Fruit fly (Drosophila melanogaster) whole organism, pupa: Measurements from ENCODE around the gene CG8461.

Experiments used
- CG10348 ChIP-seq: fragments of 200-800 bp; sonication (Bioruptor generic); IDR thresholded peaks from 2 replicates; pipeline ENCODE4 v1.3.6; 2022; ENCODE audit warnings: missing biosample characterization, missing genetic modification characterization
- CG12605 ChIP-seq: fragments of 200-800 bp; sonication (Bioruptor generic); IDR thresholded peaks from 2 replicates; pipeline ENCODE4 v1.3.6; 2022; ENCODE audit warnings: missing biosample characterization, missing genetic modification characterization
- CG13204 ChIP-seq: fragments of 200-800 bp; sonication (Bioruptor generic); optimal IDR thresholded peaks from 2 replicates; lab custom pipeline; 2018; ENCODE audit warnings: missing biosample characterization, mild to moderate bottlenecking, missing genetic modification characterization, moderate library complexity
- CG14655 ChIP-seq: fragments of 200-800 bp; sonication (Bioruptor generic); optimal IDR thresholded peaks from 3 replicates; lab custom pipeline; 2017; ENCODE audit warnings: mild to moderate bottlenecking, missing biosample characterization, missing genetic modification reagents, missing genetic modification characterization
- CG15710 ChIP-seq: fragments of 200-800 bp; sonication (Bioruptor generic); optimal IDR thresholded peaks from 2 replicates; lab custom pipeline; 2018; ENCODE audit warnings: missing biosample characterization, mild to moderate bottlenecking, missing genetic modification characterization, moderate library complexity
- CG17806 ChIP-seq: fragments of 200-800 bp; sonication (Bioruptor generic); optimal IDR thresholded peaks from 2 replicates; lab custom pipeline; 2018; ENCODE audit warnings: missing biosample characterization, mild to moderate bottlenecking, missing genetic modification characterization, moderate library complexity
- CG32121 ChIP-seq: fragments of 200-800 bp; sonication (Bioruptor generic); IDR thresholded peaks from 2 replicates; pipeline ENCODE4 v1.3.6; 2022; ENCODE audit warnings: missing biosample characterization, missing genetic modification characterization
- CG34367 ChIP-seq: fragments of 200-800 bp; sonication (Bioruptor generic); optimal IDR thresholded peaks from 2 replicates; lab custom pipeline; 2018; ENCODE audit warnings: missing biosample characterization, mild to moderate bottlenecking, missing genetic modification characterization
- CG4496 ChIP-seq: fragments of 200-800 bp; sonication (Bioruptor generic); IDR thresholded peaks from 3 replicates; pipeline ENCODE4 v1.3.6; 2022; ENCODE audit warnings: missing biosample characterization, missing genetic modification characterization
- CG8159 ChIP-seq: fragments of 200-800 bp; sonication (Bioruptor generic); optimal IDR thresholded peaks from 3 replicates; lab custom pipeline; 2018; ENCODE audit warnings: missing biosample characterization, mild to moderate bottlenecking, missing genetic modification characterization, moderate library complexity
- CG8301 ChIP-seq: fragments of 200-800 bp; sonication (Bioruptor generic); optimal IDR thresholded peaks from 2 replicates; lab custom pipeline; 2018; ENCODE audit warnings: missing biosample characterization, mild to moderate bottlenecking, missing genetic modification characterization
- CG9948 ChIP-seq: fragments of 200-800 bp; sonication (Bioruptor generic); optimal IDR thresholded peaks from 2 replicates; lab custom pipeline; 2018; ENCODE audit warnings: missing biosample characterization, mild to moderate bottlenecking, missing genetic modification characterization, moderate library complexity
- D1 ChIP-seq: fragments of 200-800 bp; sonication (Bioruptor generic); optimal IDR thresholded peaks from 2 replicates; lab custom pipeline; 2018; ENCODE audit warnings: missing biosample characterization, mild to moderate bottlenecking, missing genetic modification characterization, moderate library complexity
- EcR ChIP-seq: fragments of 200-800 bp; sonication (Bioruptor generic); optimal IDR thresholded peaks from 3 replicates; lab custom pipeline; 2019; ENCODE audit warnings: missing biosample characterization, missing genetic modification characterization, mild to moderate bottlenecking, moderate library complexity, missing genetic modification reagents
- Ets98B ChIP-seq: fragments of 200-800 bp; sonication (Bioruptor generic); IDR thresholded peaks from 2 replicates; pipeline ENCODE4 v1.3.6; 2022; ENCODE audit warnings: missing biosample characterization, missing genetic modification characterization
- Pif1A ChIP-seq: fragments of 200-800 bp; sonication (Bioruptor generic); optimal IDR thresholded peaks from 3 replicates; lab custom pipeline; 2016; ENCODE audit warnings: missing biosample characterization, missing genetic modification characterization
- Pif1B ChIP-seq: fragments of 200-800 bp; sonication (Bioruptor generic); optimal IDR thresholded peaks from 3 replicates; lab custom pipeline; 2016; ENCODE audit warnings: missing biosample characterization, missing genetic modification characterization
- Snoo ChIP-seq: fragments of 200-800 bp; sonication (Bioruptor generic); optimal IDR thresholded peaks from 3 replicates; lab custom pipeline; 2017; ENCODE audit warnings: missing biosample characterization, mild to moderate bottlenecking, missing genetic modification characterization, inconsistent platforms
- fd96Ca ChIP-seq: fragments of 200-800 bp; sonication (Bioruptor generic); IDR thresholded peaks from 3 replicates; pipeline ENCODE4 v1.3.6; 2022; ENCODE audit warnings: missing biosample characterization, missing genetic modification characterization
- gl ChIP-seq: fragments of 200-800 bp; sonication (Bioruptor generic); optimal IDR thresholded peaks from 2 replicates; lab custom pipeline; 2018; ENCODE audit warnings: missing biosample characterization, mild to moderate bottlenecking, missing genetic modification characterization
- rn ChIP-seq: fragments of 200-800 bp; sonication (Bioruptor generic); IDR thresholded peaks from 2 replicates; pipeline ENCODE4 v1.3.6; 2022; ENCODE audit warnings: missing biosample characterization, missing genetic modification characterization

The CG8461 gene

DNA sequence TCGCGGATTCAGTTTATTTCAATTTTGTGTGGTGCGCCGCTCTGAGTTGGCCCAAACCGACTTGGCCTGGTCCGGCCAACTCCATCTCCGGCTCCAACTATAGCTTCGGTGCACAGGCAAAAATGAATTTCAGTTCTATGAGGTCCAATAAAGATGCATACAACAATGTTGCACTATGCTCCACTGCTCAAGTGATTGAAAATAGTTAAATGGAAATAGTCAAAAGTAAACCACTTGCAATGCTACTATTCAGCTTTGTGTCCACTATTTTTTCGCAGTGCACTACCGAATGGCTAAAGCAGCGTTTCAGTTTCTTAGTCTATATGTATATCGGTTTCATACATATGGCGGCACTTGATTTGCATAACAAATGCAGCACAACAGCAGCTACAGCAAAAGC, 37.2 kb downstream of the CG8461 start:
- TF ChIP-seq Snoo (tag; lab: Kevin White, UChicago) (peak; percentile 14), CG14655 (peak; percentile 87), CG4496 (GFP tag; lab: Robert Waterston, UW) (peak; percentile 94), CG8301 (tag; lab: Kevin White, UChicago) (peak; percentile 91), Pif1B (GFP tag; lab: Kevin White, UChicago) (peak; percentile 61), CG9948 (tag; lab: Kevin White, UChicago) (peak; percentile 50), CG10348 (GFP tag; lab: Robert Waterston, UW) (peak; percentile 88), EcR (GFP tag; lab: Kevin White, UChicago) (no peak), Pif1A (GFP tag; lab: Kevin White, UChicago) (peak; percentile 70), CG17806 (peak; percentile 70), D1 (tag; lab: Kevin White, UChicago) (no peak), CG12605 (GFP tag; lab: Robert Waterston, UW) (peak; percentile 71), rn (GFP tag; lab: Robert Waterston, UW) (peak; percentile 90), CG34367 (peak; percentile 18), CG13204 (GFP tag; lab: Kevin White, UChicago) (no peak), CG8159 (tag; lab: Kevin White, UChicago) (peak; percentile 59), CG15710 (tag; lab: Kevin White, UChicago) (peak; percentile 42), Ets98B (GFP tag; lab: Robert Waterston, UW) (peak; percentile 93), CG32121 (GFP tag; lab: Robert Waterston, UW) (peak; percentile 89), gl (tag; lab: Kevin White, UChicago) (no peak), fd96Ca (GFP tag; lab: Robert Waterston, UW) (peak; percentile 96)

DNA sequence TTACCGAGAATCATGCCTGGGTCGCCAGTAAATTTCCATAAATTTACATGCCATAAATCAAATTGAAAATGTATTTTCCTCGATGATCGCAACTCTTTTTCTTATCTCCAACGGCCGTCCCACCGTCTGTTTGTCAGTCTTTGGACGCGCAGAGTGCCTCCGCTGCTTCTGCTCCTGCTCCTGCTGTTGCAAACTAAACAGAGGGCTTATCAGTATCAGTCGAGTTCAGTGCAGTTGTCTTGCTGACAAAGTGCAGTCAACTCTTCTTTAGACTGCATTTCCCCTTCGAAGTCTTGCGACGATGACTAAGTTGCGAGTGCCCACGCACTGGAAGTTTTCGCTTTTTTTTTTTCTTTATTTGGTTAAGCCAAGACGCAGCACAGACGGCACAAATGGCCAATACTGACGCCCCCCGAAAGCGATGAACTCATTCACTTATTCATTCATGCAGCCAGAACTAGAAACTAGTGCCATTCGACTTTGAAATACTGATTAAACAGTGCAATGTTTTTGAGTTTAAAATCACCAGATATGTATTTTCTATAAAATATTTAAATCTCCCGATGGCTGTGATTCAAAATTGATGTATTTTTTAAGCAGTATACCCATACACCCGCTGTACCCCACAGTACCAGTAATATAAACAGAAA, 39.2 kb downstream of the CG8461 start:
- TF ChIP-seq EcR (GFP tag; lab: Kevin White, UChicago) (peak; percentile 89), gl (tag; lab: Kevin White, UChicago) (no peak), CG9948 (tag; lab: Kevin White, UChicago) (no peak), CG15710 (tag; lab: Kevin White, UChicago) (peak; percentile 6), CG13204 (GFP tag; lab: Kevin White, UChicago) (no peak), CG4496 (GFP tag; lab: Robert Waterston, UW) (no peak), CG17806 (no peak)

DNA sequence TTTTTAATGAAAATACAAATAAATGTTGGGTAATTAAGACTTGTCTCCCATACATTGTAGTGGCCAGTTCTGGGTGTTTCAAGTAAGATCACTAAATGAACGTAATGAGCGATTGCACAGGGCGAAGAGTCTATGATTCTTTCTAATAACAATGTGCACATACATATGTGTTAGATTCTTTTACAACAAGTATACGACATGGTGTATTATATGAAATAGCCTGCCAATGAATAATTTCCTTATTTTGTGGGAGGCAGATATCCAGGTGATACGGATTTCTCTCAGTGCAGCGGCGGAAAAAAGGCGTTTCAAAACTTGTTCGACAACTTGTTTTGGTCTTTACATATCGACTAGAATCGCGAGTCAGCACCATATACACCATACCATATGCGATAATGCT, 39.9 kb downstream of the CG8461 start:
- peak; percentile 86 for TF ChIP-seq CG8301 (tag; lab: Kevin White, UChicago)
- TF ChIP-seq CG12605 (GFP tag; lab: Robert Waterston, UW): peak; percentile 67; the same call in 1 of the 2 replicates
- TF ChIP-seq gl (tag; lab: Kevin White, UChicago): no peak
- peak; percentile 89 for TF ChIP-seq CG32121 (GFP tag; lab: Robert Waterston, UW)
- peak; percentile 82 for TF ChIP-seq Ets98B (GFP tag; lab: Robert Waterston, UW)
- 0 out of 2 replicates have a peak, but pooled peaks have one; percentile 35 for TF ChIP-seq CG10348 (GFP tag; lab: Robert Waterston, UW)
- peak; percentile 68 for TF ChIP-seq Pif1A (GFP tag; lab: Kevin White, UChicago)
- peak; percentile 90 for TF ChIP-seq CG4496 (GFP tag; lab: Robert Waterston, UW)
- peak; percentile 89 for TF ChIP-seq fd96Ca (GFP tag; lab: Robert Waterston, UW)
- no peak for TF ChIP-seq rn (GFP tag; lab: Robert Waterston, UW)
- no peak for TF ChIP-seq EcR (GFP tag; lab: Kevin White, UChicago)
- TF ChIP-seq CG17806: peak; percentile 72
- TF ChIP-seq CG9948 (tag; lab: Kevin White, UChicago): peak; percentile 72
- TF ChIP-seq CG14655: peak; percentile 84
- peak; percentile 61 for TF ChIP-seq CG34367
- no peak for TF ChIP-seq Snoo (tag; lab: Kevin White, UChicago)
- TF ChIP-seq CG8159 (tag; lab: Kevin White, UChicago): peak; percentile 65
- TF ChIP-seq Pif1B (GFP tag; lab: Kevin White, UChicago): peak; percentile 35
- TF ChIP-seq D1 (tag; lab: Kevin White, UChicago): peak; percentile 51
- TF ChIP-seq CG15710 (tag; lab: Kevin White, UChicago): peak; percentile 45
- TF ChIP-seq CG13204 (GFP tag; lab: Kevin White, UChicago): no peak

DNA sequence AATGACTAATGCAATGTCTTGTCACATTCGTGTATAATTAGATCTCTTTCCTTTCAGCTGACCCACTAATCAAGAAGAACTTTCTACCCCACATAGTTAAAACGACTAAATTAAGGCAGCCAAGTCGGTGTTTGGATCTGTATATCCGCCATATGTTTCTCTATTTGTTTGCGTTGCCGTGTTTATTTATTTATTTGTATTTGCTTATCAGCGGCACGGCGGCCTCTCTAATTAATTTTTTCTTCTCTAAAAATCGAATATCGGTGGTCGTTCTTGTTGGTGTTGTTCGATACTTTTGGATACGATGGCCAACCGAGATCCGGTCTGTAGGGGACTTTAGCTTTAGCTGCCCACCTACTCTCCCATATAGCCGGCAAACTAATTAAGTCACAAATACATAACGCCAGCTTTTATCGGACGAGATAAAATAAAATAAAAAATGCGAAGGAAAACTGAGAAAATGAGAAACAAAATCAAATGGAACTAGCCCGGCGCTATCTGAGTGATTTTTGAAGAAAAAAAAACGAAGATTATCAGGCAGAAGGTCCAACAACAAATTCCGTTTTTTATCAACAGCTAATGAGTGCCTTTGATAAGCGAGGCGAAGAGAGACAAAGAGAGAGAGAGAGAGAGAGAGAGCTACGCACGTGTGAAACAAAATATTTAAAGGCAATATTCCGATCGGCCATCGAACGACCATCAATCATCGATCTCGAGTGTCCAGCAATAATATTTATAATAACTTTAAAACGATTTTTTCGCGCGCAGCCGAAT, 40.7 kb downstream of the CG8461 start:
- TF ChIP-seq CG17806 (no peak), CG9948 (tag; lab: Kevin White, UChicago) (no peak), CG4496 (GFP tag; lab: Robert Waterston, UW) (no peak), CG15710 (tag; lab: Kevin White, UChicago) (no peak), CG8159 (tag; lab: Kevin White, UChicago) (no peak), Ets98B (GFP tag; lab: Robert Waterston, UW) (no peak), CG32121 (GFP tag; lab: Robert Waterston, UW) (no peak), CG34367 (no peak)
- TF ChIP-seq, all 21 proteins: peak for 0

DNA sequence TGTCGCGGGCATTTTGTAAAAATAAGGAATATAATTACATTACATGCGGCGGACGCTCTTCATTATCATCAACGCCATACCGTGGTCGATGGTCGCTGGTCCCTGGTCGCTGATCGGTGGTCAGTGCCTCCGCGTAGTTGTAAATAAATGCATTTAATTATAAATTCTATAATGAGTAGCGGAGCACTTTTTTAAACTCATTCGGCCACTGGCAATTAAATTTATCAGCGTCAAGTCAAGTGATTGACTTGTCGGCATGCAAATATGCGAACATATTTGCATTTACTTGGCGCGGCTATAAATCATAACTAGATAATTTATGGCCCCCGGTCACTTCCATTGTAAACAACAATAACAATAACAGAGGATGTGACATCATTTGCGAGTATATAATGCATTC, 42.0 kb downstream of the CG8461 start:
- TF ChIP-seq rn (GFP tag; lab: Robert Waterston, UW) (no peak), CG8301 (tag; lab: Kevin White, UChicago) (no peak), fd96Ca (GFP tag; lab: Robert Waterston, UW) (no peak), EcR (GFP tag; lab: Kevin White, UChicago) (peak; percentile 75), D1 (tag; lab: Kevin White, UChicago) (no peak), CG15710 (tag; lab: Kevin White, UChicago) (no peak)
